Worm (Caenorhabditis elegans) whole organism, young adult: ENCODE measurements around the gene C25A11.2.

Source experiments
- attf-6 ChIP-seq: fragments of 200-800 bp; sonication (Bioruptor generic); IDR thresholded peaks from 2 replicates; pipeline ENCODE4 v1.3.6; 2022; ENCODE audit warnings: missing genetic modification reagents, missing genetic modification characterization, missing compliant biosample characterization
- efl-1 ChIP-seq: fragments of 150-350 bp; optimal IDR thresholded peaks from 2 replicates; lab custom pipeline; 2014; ENCODE audit warnings: missing biosample characterization, missing genetic modification reagents, missing genetic modification characterization
- lin-35 ChIP-seq, 3 experiments: fragments of 150-350 bp in 2 of 3; sonication (generic microtip) in 1 of 3; optimal IDR thresholded peaks; 2 replicates each; lab custom pipeline; 2014 to 2018; ENCODE audit warnings: missing biosample characterization in 3 of 3, missing genetic modification characterization in 3 of 3, missing genetic modification reagents in 3 of 3
- pbrm-1 ChIP-seq: fragments of 200-800 bp; sonication (Bioruptor generic); IDR thresholded peaks from 2 replicates; pipeline ENCODE4 v1.3.6; 2022; ENCODE audit warnings: missing genetic modification reagents, missing genetic modification characterization, missing compliant biosample characterization
- pha-4 ChIP-seq: fragments of 150-350 bp; sonication (generic microtip); optimal IDR thresholded peaks from 2 replicates; lab custom pipeline; 2014; ENCODE audit warnings: missing biosample characterization, missing genetic modification reagents, missing genetic modification characterization
- unc-62 ChIP-seq: fragments of 150-350 bp; optimal IDR thresholded peaks from 2 replicates; lab custom pipeline; 2014; ENCODE audit warnings: missing biosample characterization, missing genetic modification reagents, missing genetic modification characterization

ce11 chrX:9162864-9163263 lies 49.0 kb downstream of the C25A11.2 start, which contains the start of gene tsp-11:
- TF ChIP-seq pha-4 (tag; lab: Kevin White, UChicago) (no peak), unc-62 (GFP tag; lab: Kevin White, UChicago) (no peak), pbrm-1 (GFP tag; lab: Robert Waterston, UW) (no peak), lin-35 (GFP tag; optimal IDR thresholded peaks at IDR 0.05; lab: Kevin White, UChicago) (no peak), efl-1 (GFP tag; lab: Kevin White, UChicago) (no peak), attf-6 (GFP tag; lab: Robert Waterston, UW) (no peak)
